Worm (Caenorhabditis elegans): ENCODE data around the gene skr-10.

- no peak for TF ChIP-seq him-1 (tag; optimal IDR thresholded peaks at IDR 0.05)
- TF ChIP-seq W03F9.2 (tag; optimal IDR thresholded peaks at IDR 0.05), result no peak
- no peak for TF ChIP-seq dao-5 (tag; optimal IDR thresholded peaks at IDR 0.05)
Observed at ce11 chrIV:15915061-15915460, 31.5 kb upstream of the skr-10 start.

All from whole organism, L4/young adult.